Fruit fly (Drosophila melanogaster) whole organism, embryonic: ENCODE data around the gene CG33286.
A peak's percentile ranks its signal among the peaks of the same experiment; 100 is the strongest.

Experiments
- Blimp-1 ChIP-seq: fragments of 200-800 bp; sonication (Bioruptor generic); optimal IDR thresholded peaks from 3 replicates; lab custom pipeline; 2018; ENCODE audit warnings: missing biosample characterization, missing genetic modification characterization, mild to moderate bottlenecking, moderate library complexity, missing genetic modification reagents
- CG1024 ChIP-seq: fragments of 200-800 bp; sonication (Bioruptor generic); IDR thresholded peaks from 2 replicates; pipeline ENCODE4 v1.3.6; 2022; ENCODE audit warnings: missing biosample characterization, missing genetic modification characterization
- CG10366 ChIP-seq: fragments of 200-800 bp; sonication (Bioruptor generic); IDR thresholded peaks from 2 replicates; pipeline ENCODE4 v1.3.6; 2022; ENCODE audit warnings: missing biosample characterization, missing genetic modification characterization
- CG1233 ChIP-seq: fragments of 200-800 bp; sonication (Bioruptor generic); optimal IDR thresholded peaks from 4 replicates; lab custom pipeline; 2018; ENCODE audit warnings: missing biosample characterization, mild to moderate bottlenecking, missing genetic modification characterization
- CG12769 ChIP-seq: fragments of 200-800 bp; sonication (Bioruptor generic); optimal IDR thresholded peaks from 2 replicates; lab custom pipeline; 2019; ENCODE audit warnings: missing biosample characterization, mild to moderate bottlenecking, missing genetic modification characterization, moderate library complexity
- CG15011 ChIP-seq: fragments of 200-800 bp; sonication (Bioruptor generic); optimal IDR thresholded peaks from 3 replicates; lab custom pipeline; 2018; ENCODE audit warnings: missing biosample characterization, mild to moderate bottlenecking, missing genetic modification characterization
- CG16863 ChIP-seq: fragments of 200-800 bp; sonication (Bioruptor generic); optimal IDR thresholded peaks from 3 replicates; lab custom pipeline; 2016; ENCODE audit warnings: missing biosample characterization, missing genetic modification characterization
- CG17186 ChIP-seq: fragments of 200-800 bp; sonication (Bioruptor generic); optimal IDR thresholded peaks from 3 replicates; lab custom pipeline; 2017; ENCODE audit warnings: missing biosample characterization, missing genetic modification reagents, missing genetic modification characterization
- CG17612 ChIP-seq: fragments of 200-800 bp; sonication (Bioruptor generic); IDR thresholded peaks from 2 replicates; pipeline ENCODE4 v1.3.6; 2022; ENCODE audit warnings: missing biosample characterization, missing genetic modification characterization
- CG1832 ChIP-seq: fragments of 200-800 bp; sonication (Bioruptor generic); optimal IDR thresholded peaks from 2 replicates; lab custom pipeline; 2017; ENCODE audit warnings: missing biosample characterization, mild to moderate bottlenecking, missing genetic modification characterization, inconsistent platforms
- CG2116 ChIP-seq: fragments of 200-800 bp; sonication (Bioruptor generic); optimal IDR thresholded peaks from 3 replicates; lab custom pipeline; 2018; ENCODE audit warnings: missing biosample characterization, mild to moderate bottlenecking, missing genetic modification characterization
- CG2712 ChIP-seq: fragments of 200-800 bp; optimal IDR thresholded peaks from 3 replicates; lab custom pipeline; 2019; ENCODE audit warnings: missing biosample characterization, mild to moderate bottlenecking, missing genetic modification characterization, moderate library complexity
- CG30431 ChIP-seq: fragments of 200-800 bp; sonication (Bioruptor generic); optimal IDR thresholded peaks from 2 replicates; lab custom pipeline; 2017; ENCODE audit warnings: missing biosample characterization, missing genetic modification characterization
- CG31388 ChIP-seq: fragments of 200-800 bp; sonication (Bioruptor generic); optimal IDR thresholded peaks from 2 replicates; lab custom pipeline; 2016; ENCODE audit warnings: missing biosample characterization, missing genetic modification characterization
- CG3995 ChIP-seq: fragments of 200-800 bp; sonication (Bioruptor generic); optimal IDR thresholded peaks from 3 replicates; lab custom pipeline; 2016; ENCODE audit warnings: missing biosample characterization, missing genetic modification characterization
- CG4854 ChIP-seq: fragments of 200-800 bp; sonication (Bioruptor generic); optimal IDR thresholded peaks from 2 replicates; lab custom pipeline; 2016; ENCODE audit warnings: missing biosample characterization, missing genetic modification characterization, inconsistent platforms
- Dip2 ChIP-seq: fragments of 200-800 bp; sonication (Bioruptor generic); IDR thresholded peaks from 2 replicates; pipeline ENCODE4 v1.3.6; 2022; ENCODE audit warnings: missing biosample characterization, missing genetic modification characterization
- Dref ChIP-seq: fragments of 200-800 bp; sonication (Bioruptor generic); IDR thresholded peaks from 2 replicates; pipeline ENCODE4 v1.3.6; 2022; ENCODE audit warnings: missing biosample characterization, missing genetic modification characterization
- ERR ChIP-seq: fragments of 200-800 bp; sonication (Bioruptor generic); optimal IDR thresholded peaks from 2 replicates; lab custom pipeline; 2016; ENCODE audit warnings: missing biosample characterization, missing genetic modification characterization
- Ets97D ChIP-seq: fragments of 200-800 bp; sonication (Bioruptor generic); optimal IDR thresholded peaks from 3 replicates; lab custom pipeline; 2016; ENCODE audit warnings: missing biosample characterization, missing genetic modification characterization
- Gsc ChIP-seq: fragments of 200-800 bp; sonication (Bioruptor generic); IDR thresholded peaks from 2 replicates; pipeline ENCODE4 v1.3.6; 2022; ENCODE audit warnings: missing biosample characterization, missing genetic modification characterization
- H2.0 ChIP-seq: fragments of 200-800 bp; sonication (Bioruptor generic); IDR thresholded peaks from 2 replicates; pipeline ENCODE4 v1.3.6; 2022; ENCODE audit warnings: missing biosample characterization, missing genetic modification characterization
- HmgD ChIP-seq: fragments of 200-800 bp; sonication (Bioruptor generic); optimal IDR thresholded peaks from 3 replicates; lab custom pipeline; 2016; ENCODE audit warnings: missing biosample characterization, missing genetic modification characterization
- Hsf ChIP-seq: fragments of 200-800 bp; sonication (Bioruptor generic); optimal IDR thresholded peaks from 3 replicates; lab custom pipeline; 2016; ENCODE audit warnings: missing biosample characterization, missing genetic modification characterization
- Jarid2 ChIP-seq: fragments of 200-800 bp; sonication (Bioruptor generic); optimal IDR thresholded peaks from 3 replicates; lab custom pipeline; 2017; ENCODE audit warnings: mild to moderate bottlenecking, missing biosample characterization, missing genetic modification reagents, missing genetic modification characterization
- Meics ChIP-seq: fragments of 200-800 bp; sonication (Bioruptor generic); optimal IDR thresholded peaks from 2 replicates; lab custom pipeline; 2017; ENCODE audit warnings: missing biosample characterization, mild to moderate bottlenecking, missing genetic modification characterization
- Mrtf ChIP-seq: fragments of 200-800 bp; sonication (Bioruptor generic); IDR thresholded peaks from 3 replicates; pipeline ENCODE4 v1.3.6; 2022; ENCODE audit warnings: missing biosample characterization, missing genetic modification characterization
- NK7.1 ChIP-seq: fragments of 200-800 bp; sonication (Bioruptor generic); optimal IDR thresholded peaks from 3 replicates; lab custom pipeline; 2016; ENCODE audit warnings: missing biosample characterization, missing genetic modification characterization
- Nf-YB ChIP-seq: fragments of 200-800 bp; sonication (Bioruptor generic); optimal IDR thresholded peaks from 3 replicates; lab custom pipeline; 2019; ENCODE audit warnings: missing biosample characterization, mild to moderate bottlenecking, missing genetic modification characterization, moderate library complexity
- Nf-YC ChIP-seq: fragments of 200-800 bp; optimal IDR thresholded peaks from 3 replicates; lab custom pipeline; 2019; ENCODE audit warnings: missing biosample characterization, mild to moderate bottlenecking, missing genetic modification characterization, moderate library complexity
- Vsx1 ChIP-seq: fragments of 200-800 bp; sonication (Bioruptor generic); optimal IDR thresholded peaks from 2 replicates; lab custom pipeline; 2017; ENCODE audit warnings: missing biosample characterization, mild to moderate bottlenecking, missing genetic modification characterization, missing genetic modification reagents
- ap ChIP-seq: fragments of 200-800 bp; sonication (Bioruptor generic); IDR thresholded peaks from 2 replicates; pipeline ENCODE4 v1.3.6; 2022; ENCODE audit warnings: missing biosample characterization, missing genetic modification characterization
- bcd ChIP-seq: fragments of 200-800 bp; sonication (Bioruptor generic); optimal IDR thresholded peaks from 2 replicates; lab custom pipeline; 2017; ENCODE audit warnings: missing biosample characterization, mild to moderate bottlenecking, missing genetic modification characterization
- fd64A ChIP-seq: fragments of 200-800 bp; sonication (Bioruptor generic); optimal IDR thresholded peaks from 3 replicates; lab custom pipeline; 2018; ENCODE audit warnings: missing biosample characterization, mild to moderate bottlenecking, missing genetic modification characterization
- ftz-f1 ChIP-seq: fragments of 200-800 bp; sonication (Bioruptor generic); optimal IDR thresholded peaks from 2 replicates; lab custom pipeline; 2016; ENCODE audit warnings: missing biosample characterization, missing genetic modification characterization
- gce ChIP-seq: fragments of 200-800 bp; sonication (Bioruptor generic); IDR thresholded peaks from 3 replicates; pipeline ENCODE4 v1.3.6; 2022; ENCODE audit warnings: missing biosample characterization, missing genetic modification characterization
- gem ChIP-seq: fragments of 200-800 bp; sonication (Bioruptor generic); optimal IDR thresholded peaks from 2 replicates; lab custom pipeline; 2019; ENCODE audit warnings: missing biosample characterization, mild to moderate bottlenecking, missing genetic modification characterization, moderate library complexity
- kay ChIP-seq: fragments of 200-800 bp; sonication (Bioruptor generic); optimal IDR thresholded peaks from 2 replicates; lab custom pipeline; 2016; ENCODE audit warnings: missing biosample characterization, missing genetic modification characterization
- ken ChIP-seq: fragments of 200-800 bp; sonication (Bioruptor generic); IDR thresholded peaks from 3 replicates; pipeline ENCODE4 v1.3.6; 2022; ENCODE audit warnings: missing biosample characterization, missing genetic modification characterization
- lov ChIP-seq, 2 experiments: fragments of 200-800 bp in 1 of 2; fragments of >200 bp in 1 of 2; sonication (Bioruptor generic) in 1 of 2; IDR thresholded peaks in 1 of 2; optimal IDR thresholded peaks in 1 of 2; 2 replicates in 1 of 2; 3 replicates in 1 of 2; pipeline versions ENCODE4 v1.3.6 to Lab custom; 2017 to 2022; ENCODE audit warnings: missing biosample characterization in 1 of 2, missing genetic modification characterization in 1 of 2
- mirr ChIP-seq: fragments of 200-800 bp; sonication (Bioruptor generic); optimal IDR thresholded peaks from 3 replicates; lab custom pipeline; 2018; ENCODE audit warnings: missing biosample characterization, mild to moderate bottlenecking, missing genetic modification characterization
- org-1 ChIP-seq: fragments of 200-800 bp; sonication (Bioruptor generic); optimal IDR thresholded peaks from 2 replicates; lab custom pipeline; 2017; ENCODE audit warnings: missing biosample characterization, missing genetic modification characterization
- peb ChIP-seq: fragments of 200-800 bp; sonication (Bioruptor generic); IDR thresholded peaks from 2 replicates; pipeline ENCODE4 v1.3.6; 2022; ENCODE audit warnings: missing biosample characterization, missing genetic modification characterization
- salm ChIP-seq: fragments of 200-800 bp; sonication (Bioruptor generic); optimal IDR thresholded peaks from 2 replicates; lab custom pipeline; 2018; ENCODE audit warnings: missing biosample characterization, mild to moderate bottlenecking, missing genetic modification characterization
- sens ChIP-seq: fragments of 200-800 bp; sonication (Bioruptor generic); peaks from one replicate; lab custom pipeline; 2016; ENCODE audit warnings: missing biosample characterization, missing genetic modification characterization
- slbo ChIP-seq: fragments of 200-800 bp; sonication (Bioruptor generic); IDR thresholded peaks from 2 replicates; pipeline ENCODE4 v1.3.6; 2022; ENCODE audit warnings: missing biosample characterization, missing genetic modification characterization
- slp2 ChIP-seq: fragments of 200-800 bp; sonication (Bioruptor generic); optimal IDR thresholded peaks from 2 replicates; lab custom pipeline; 2016; ENCODE audit warnings: missing biosample characterization, missing genetic modification characterization
- tio ChIP-seq: fragments of 200-800 bp; sonication (Bioruptor generic); optimal IDR thresholded peaks from 2 replicates; lab custom pipeline; 2017; ENCODE audit warnings: missing biosample characterization, missing genetic modification characterization, inconsistent platforms
- ttk ChIP-seq: fragments of 200-800 bp; sonication (Bioruptor generic); IDR thresholded peaks from 2 replicates; pipeline ENCODE4 v2.1.2; 2022; ENCODE audit warnings: missing biosample characterization, missing genetic modification characterization
- vfl ChIP-seq: fragments of 200-800 bp; sonication (Bioruptor generic); optimal IDR thresholded peaks from 2 replicates; lab custom pipeline; 2016; ENCODE audit warnings: missing biosample characterization, missing genetic modification characterization

The CG33286 gene

dm6 chr3L:21009405-21010120 lies 35.1 kb upstream of the CG33286 start (continued):
- TF ChIP-seq lov (optimal IDR thresholded peaks at IDR 0.05; lab: Kevin White, UChicago) (no peak), lov (GFP tag; IDR thresholded peaks at IDR 0.05; lab: Robert Waterston, UW) (0 out of 3 replicates have a peak, but pooled peaks have one; percentile 55), CG31388 (GFP tag; lab: Kevin White, UChicago) (no peak), vfl (no peak), Jarid2 (no peak), Meics (GFP tag; lab: Kevin White, UChicago) (peak; percentile 50), CG16863 (GFP tag; lab: Kevin White, UChicago) (peak; percentile 58), CG10366 (GFP tag; lab: Robert Waterston, UW) (peak; percentile 69), org-1 (GFP tag; lab: Kevin White, UChicago) (no peak), Nf-YB (GFP tag; lab: Kevin White, UChicago) (no peak), salm (tag; lab: Kevin White, UChicago) (no peak), HmgD (GFP tag; lab: Kevin White, UChicago) (no peak), Dip2 (GFP tag; lab: Robert Waterston, UW) (no peak), CG3995 (no peak), ap (GFP tag; lab: Robert Waterston, UW) (peak; percentile 52; the same call in 1 of the 2 replicates), CG4854 (GFP tag; lab: Kevin White, UChicago) (peak; percentile 19), kay (GFP tag; lab: Kevin White, UChicago) (no peak), fd64A (GFP tag; lab: Kevin White, UChicago) (peak; percentile 22), Dref (GFP tag; lab: Robert Waterston, UW) (no peak), gem (tag; lab: Kevin White, UChicago) (peak; percentile 64), H2.0 (peak; percentile 40; the same call in 1 of the 2 replicates), CG2116 (peak; percentile 20), Blimp-1 (GFP tag; lab: Kevin White, UChicago) (peak; percentile 33), ken (peak; percentile 55; the same call in 1 of the 3 replicates), Nf-YC (tag; lab: Kevin White, UChicago) (no peak), CG12769 (tag; lab: Kevin White, UChicago) (peak; percentile 30), CG15011 (GFP tag; lab: Kevin White, UChicago) (no peak), CG1832 (GFP tag; lab: Kevin White, UChicago) (no peak), CG1233 (peak; percentile 26), sens (peak; percentile 94), ftz-f1 (GFP tag; lab: Kevin White, UChicago) (no peak), CG2712 (tag; lab: Kevin White, UChicago) (no peak), NK7.1 (GFP tag; lab: Kevin White, UChicago) (peak; percentile 34), ttk (GFP tag; lab: Robert Waterston, UW) (peak; percentile 40), Hsf (GFP tag; lab: Kevin White, UChicago) (peak; percentile 46), CG17186 (GFP tag; lab: Kevin White, UChicago) (no peak), Gsc (no peak), mirr (peak; percentile 35), slbo (GFP tag; lab: Robert Waterston, UW) (peak; percentile 70), Mrtf (no peak), slp2 (GFP tag; lab: Kevin White, UChicago) (peak; percentile 15), CG17612 (no peak), gce (GFP tag; lab: Robert Waterston, UW) (no peak), Ets97D (GFP tag; lab: Kevin White, UChicago) (no peak), Vsx1 (peak; percentile 15), CG30431 (GFP tag; lab: Kevin White, UChicago) (no peak), peb (GFP tag; lab: Robert Waterston, UW) (peak; percentile 26; the same call in 1 of the 2 replicates), CG1024 (GFP tag; lab: Robert Waterston, UW) (no peak), ERR (GFP tag; lab: Kevin White, UChicago) (no peak), tio (GFP tag; lab: Kevin White, UChicago) (no peak), bcd (GFP tag; lab: Kevin White, UChicago) (peak; percentile 37)
